Worm (Caenorhabditis elegans) whole organism, midembryonic: ENCODE data around the gene C37E2.3.

ENCODE experiments used
- T22C8.4 ChIP-seq: fragments of 200-800 bp; sonication (Bioruptor generic); IDR thresholded peaks from 2 replicates; pipeline ENCODE4 v1.3.6; 2022; ENCODE audit warnings: missing genetic modification characterization, missing compliant biosample characterization
- cog-1 ChIP-seq: sonication (generic microtip); optimal IDR thresholded peaks from 2 replicates; lab custom pipeline; 2016; ENCODE audit warnings: missing genetic modification characterization, missing compliant biosample characterization
- flt-1 ChIP-seq: fragments of 200-800 bp; sonication (Bioruptor generic); IDR thresholded peaks from 2 replicates; pipeline ENCODE4 v1.3.6; 2022; ENCODE audit warnings: missing genetic modification characterization, missing compliant biosample characterization
- klf-2 ChIP-seq: fragments of 200-800 bp; sonication (Bioruptor generic); conservative IDR thresholded peaks from 2 replicates; pipeline ENCODE4 v1.3.6; 2022; ENCODE audit warnings: missing genetic modification reagents, missing genetic modification characterization, missing compliant biosample characterization
- med-1 ChIP-seq: sonication (generic microtip); optimal IDR thresholded peaks from 2 replicates; lab custom pipeline; 2017; ENCODE audit warnings: missing genetic modification characterization, mild to moderate bottlenecking, missing compliant biosample characterization, antibody characterized with exemption, missing genetic modification reagents; ENCODE audit not compliant: insufficient read depth
- ref-1 ChIP-seq: fragments of 200-800 bp; sonication (Bioruptor generic); conservative IDR thresholded peaks from 2 replicates; pipeline ENCODE4 v1.3.6; 2022; ENCODE audit warnings: missing genetic modification reagents, missing genetic modification characterization, missing compliant biosample characterization
- tab-1 ChIP-seq: fragments of 200-800 bp; sonication (Bioruptor generic); IDR thresholded peaks from 2 replicates; pipeline ENCODE4 v1.3.6; 2022; ENCODE audit warnings: missing genetic modification characterization, missing compliant biosample characterization
- ztf-23 ChIP-seq: fragments of 200-800 bp; sonication (Bioruptor generic); IDR thresholded peaks from 2 replicates; pipeline ENCODE4 v1.3.6; 2022; ENCODE audit warnings: missing genetic modification reagents, missing genetic modification characterization, missing compliant biosample characterization
- ztf-29 ChIP-seq: fragments of 200-800 bp; sonication (Bioruptor generic); IDR thresholded peaks from 2 replicates; pipeline ENCODE4 v1.3.6; 2022; ENCODE audit warnings: missing genetic modification reagents, missing genetic modification characterization, missing compliant biosample characterization

C37E2.3 gene

DNA sequence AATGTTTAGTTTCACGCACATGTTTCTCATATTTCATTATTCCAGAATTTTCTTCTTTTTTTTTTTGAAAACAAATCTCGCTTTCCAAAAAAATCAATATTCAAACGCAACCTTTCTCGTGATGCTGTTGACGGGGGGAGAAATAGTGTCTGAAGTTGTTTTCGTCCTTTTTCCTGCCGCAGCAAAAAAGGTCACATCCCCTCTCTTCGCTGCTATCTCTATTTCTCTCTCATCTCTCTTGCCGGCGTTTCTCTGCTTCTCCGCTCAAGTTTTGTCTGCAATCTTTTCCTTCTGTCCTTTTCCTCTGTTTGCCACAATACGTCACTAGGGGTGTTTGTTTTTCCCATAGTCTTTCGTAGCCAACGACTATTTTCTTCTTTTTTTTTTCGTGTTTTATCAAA is 33.5 kb upstream of the C37E2.3 start:
- TF ChIP-seq tab-1 (GFP tag; lab: Robert Waterston, UW) (peak; percentile 28; the same call in 1 of the 2 replicates), cog-1 (peak; percentile 14), ztf-23 (GFP tag; lab: Robert Waterston, UW) (no peak)

DNA sequence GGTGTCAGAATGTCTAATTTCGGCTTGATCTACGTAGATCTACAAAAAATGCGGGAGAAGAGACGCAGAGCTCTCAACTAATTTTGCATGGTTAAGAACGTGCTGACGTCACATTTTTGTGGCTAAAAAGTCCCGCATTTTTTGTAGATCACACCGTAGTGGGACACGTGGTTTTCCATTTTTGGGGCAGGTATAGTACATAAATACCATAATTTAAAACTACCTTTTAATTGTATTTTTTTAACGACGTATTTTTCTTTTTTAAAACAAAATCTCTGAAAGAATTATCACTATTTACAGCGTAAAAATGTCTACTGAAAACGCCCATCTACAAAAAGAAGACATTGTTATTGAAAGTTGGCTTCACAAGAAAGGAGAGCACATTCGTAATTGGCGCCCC is 32.9 kb upstream of the C37E2.3 start, which contains the start of gene akt-2:
Gene akt-2 (plus strand): TSS at position 301 of the 400 bp plus-strand sequence.
- no peak for TF ChIP-seq ref-1
- no peak for TF ChIP-seq klf-2 (GFP tag; lab: Robert Waterston, UW)
- no peak for TF ChIP-seq med-1 (GFP tag; lab: Kevin White, UChicago)
- no peak for TF ChIP-seq tab-1 (GFP tag; lab: Robert Waterston, UW)
- TF ChIP-seq ztf-29 (GFP tag; lab: Robert Waterston, UW), result no peak
- TF ChIP-seq flt-1 (GFP tag; lab: Robert Waterston, UW), result no peak
- TF ChIP-seq T22C8.4, result no peak
- TF ChIP-seq ztf-23 (GFP tag; lab: Robert Waterston, UW), result no peak
- no peak for TF ChIP-seq cog-1

DNA sequence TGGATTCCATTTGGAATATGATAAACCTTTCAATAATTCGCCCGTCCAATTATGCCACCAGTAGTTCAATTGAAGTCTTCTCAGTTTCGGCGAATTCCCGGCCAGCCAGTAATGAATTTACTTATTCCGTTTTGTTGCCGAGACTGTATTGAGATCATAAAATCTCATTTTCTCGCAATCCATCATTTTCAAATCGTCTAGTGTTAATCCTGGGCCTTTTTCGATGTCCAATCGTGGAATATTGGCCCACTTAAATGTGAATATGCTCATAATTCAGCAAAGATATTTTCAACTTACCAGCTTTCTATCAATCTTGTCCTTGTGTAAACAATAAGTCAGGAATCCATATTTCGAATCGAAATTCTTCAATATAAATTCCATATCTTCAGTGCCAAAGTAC is 27.6 kb upstream of the C37E2.3 start:
- TF ChIP-seq flt-1 (GFP tag; lab: Robert Waterston, UW), result no peak
- TF ChIP-seq ref-1, result no peak
- no peak for TF ChIP-seq ztf-29 (GFP tag; lab: Robert Waterston, UW)
- TF ChIP-seq tab-1 (GFP tag; lab: Robert Waterston, UW), result no peak
- no peak for TF ChIP-seq T22C8.4
- TF ChIP-seq cog-1, result no peak
- no peak for TF ChIP-seq ztf-23 (GFP tag; lab: Robert Waterston, UW)
- no peak for TF ChIP-seq med-1 (GFP tag; lab: Kevin White, UChicago)

- no peak for TF ChIP-seq cog-1
- TF ChIP-seq med-1 (GFP tag; lab: Kevin White, UChicago), result no peak
- no peak for TF ChIP-seq klf-2 (GFP tag; lab: Robert Waterston, UW)
- TF ChIP-seq flt-1 (GFP tag; lab: Robert Waterston, UW), result no peak
- no peak for TF ChIP-seq T22C8.4
- no peak for TF ChIP-seq ztf-29 (GFP tag; lab: Robert Waterston, UW)
- no peak for TF ChIP-seq ztf-23 (GFP tag; lab: Robert Waterston, UW)
- TF ChIP-seq tab-1 (GFP tag; lab: Robert Waterston, UW), result no peak
- TF ChIP-seq ref-1, result no peak
Measured at ce11 chrX:14156913-14157312, 23.3 kb upstream of the C37E2.3 start, which contains the start of gene ceh-90. Gene ceh-90 (minus strand): TSS chrX:14157013.

- TF ChIP-seq tab-1 (GFP tag; lab: Robert Waterston, UW) (no peak), ztf-29 (GFP tag; lab: Robert Waterston, UW) (no peak), ref-1 (no peak), T22C8.4 (no peak), flt-1 (GFP tag; lab: Robert Waterston, UW) (no peak), cog-1 (no peak), med-1 (GFP tag; lab: Kevin White, UChicago) (no peak), ztf-23 (GFP tag; lab: Robert Waterston, UW) (no peak), klf-2 (GFP tag; lab: Robert Waterston, UW) (no peak)
Measured at ce11 chrX:14161684-14162347, 18.4 kb upstream of the C37E2.3 start, which contains the start of gene lgc-25. Gene lgc-25 (minus strand): TSS chrX:14161734.

DNA sequence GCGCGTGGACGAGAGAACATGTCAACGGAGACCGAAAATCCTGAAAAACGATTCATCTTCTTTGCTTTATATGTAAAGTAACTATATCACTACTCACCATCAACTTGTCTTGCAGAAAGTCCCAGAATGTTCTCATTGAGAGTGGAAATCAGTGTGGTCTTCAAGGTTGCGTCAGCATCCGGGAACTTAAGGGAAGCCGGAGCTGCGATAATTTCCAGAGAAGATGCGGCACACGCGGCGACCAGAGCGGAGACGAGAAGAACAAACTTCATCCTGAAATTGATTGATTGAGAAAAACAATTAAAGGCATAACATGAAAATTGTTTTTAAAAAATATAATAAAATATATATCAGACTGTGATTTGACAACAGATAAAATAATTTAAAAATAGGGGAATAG is 16.0 kb upstream of the C37E2.3 start, which contains the start of gene vha-20:
Gene vha-20 (minus strand): TSS at position 273 of the 400 bp plus-strand sequence.
- no peak for TF ChIP-seq ztf-23 (GFP tag; lab: Robert Waterston, UW)

ce11 chrX:14165156-14165555 is 15.1 kb upstream of the C37E2.3 start:
- no peak for TF ChIP-seq cog-1
- TF ChIP-seq ref-1, result no peak
- TF ChIP-seq klf-2 (GFP tag; lab: Robert Waterston, UW), result no peak
- TF ChIP-seq ztf-23 (GFP tag; lab: Robert Waterston, UW), result no peak
- no peak for TF ChIP-seq med-1 (GFP tag; lab: Kevin White, UChicago)
- no peak for TF ChIP-seq T22C8.4
- TF ChIP-seq flt-1 (GFP tag; lab: Robert Waterston, UW), result no peak
- no peak for TF ChIP-seq tab-1 (GFP tag; lab: Robert Waterston, UW)
- TF ChIP-seq ztf-29 (GFP tag; lab: Robert Waterston, UW), result no peak

DNA sequence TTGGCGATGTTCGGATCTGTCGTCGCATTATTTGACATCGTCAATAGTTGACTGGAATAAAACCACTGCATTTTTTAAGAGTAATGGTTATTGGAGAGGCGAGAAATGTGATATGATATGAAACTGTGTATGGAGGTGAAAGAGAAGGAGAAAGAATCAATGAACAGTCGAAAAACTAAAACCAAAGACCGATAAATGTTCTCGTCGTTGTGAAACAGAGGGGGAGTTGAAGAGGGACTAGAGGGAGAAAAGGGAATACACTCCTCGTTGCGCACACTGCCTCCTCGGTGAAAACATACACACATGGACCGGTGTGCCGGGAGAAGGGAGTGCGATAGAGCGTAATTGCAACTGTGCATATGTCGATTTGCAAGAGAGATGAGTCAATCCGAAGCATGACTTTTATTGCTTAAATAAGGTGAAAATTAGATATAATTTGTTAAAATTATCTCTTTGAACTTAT is 10.7 kb upstream of the C37E2.3 start, which contains the start of gene sym-4:
Gene sym-4 (minus strand): TSS at position 51 of the 463 bp plus-strand sequence.
- TF ChIP-seq klf-2 (GFP tag; lab: Robert Waterston, UW) (no peak), med-1 (GFP tag; lab: Kevin White, UChicago) (no peak), ztf-23 (GFP tag; lab: Robert Waterston, UW) (0 out of 2 replicates have a peak, but pooled peaks have one; percentile 38), ztf-29 (GFP tag; lab: Robert Waterston, UW) (no peak), cog-1 (peak; percentile 65), flt-1 (GFP tag; lab: Robert Waterston, UW) (0 out of 2 replicates have a peak, but pooled peaks have one; percentile 37), ref-1 (no peak), tab-1 (GFP tag; lab: Robert Waterston, UW) (no peak), T22C8.4 (no peak)

DNA sequence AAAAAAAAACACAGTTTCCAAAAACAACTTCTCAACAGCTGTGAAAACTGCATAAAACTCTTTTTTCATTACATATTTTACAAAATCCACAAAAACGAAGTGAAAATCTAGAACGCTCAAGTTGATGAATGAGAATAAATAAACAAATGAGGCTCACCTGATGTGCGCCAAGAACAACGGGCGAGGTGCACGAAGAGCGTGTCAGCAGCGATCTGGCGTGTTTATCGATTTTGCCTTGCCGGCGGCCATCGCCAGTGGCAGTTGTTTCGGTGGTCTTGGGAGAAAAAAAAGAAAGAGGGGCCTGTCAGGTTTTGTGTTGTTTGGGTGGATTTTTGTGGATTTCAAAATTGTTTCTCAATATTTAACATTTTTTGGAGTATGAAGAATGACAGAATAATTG is 6.4 kb upstream of the C37E2.3 start, which contains the start of gene idhb-1:
Gene idhb-1 (minus strand): TSS at position 214 of the 400 bp plus-strand sequence.
- TF ChIP-seq tab-1 (GFP tag; lab: Robert Waterston, UW) (no peak), ztf-23 (GFP tag; lab: Robert Waterston, UW) (0 out of 2 replicates have a peak, but pooled peaks have one; percentile 36), flt-1 (GFP tag; lab: Robert Waterston, UW) (peak; percentile 58; the same call in 1 of the 2 replicates), med-1 (GFP tag; lab: Kevin White, UChicago) (no peak), ref-1 (no peak), cog-1 (peak; percentile 28), klf-2 (GFP tag; lab: Robert Waterston, UW) (no peak), T22C8.4 (peak; percentile 84), ztf-29 (GFP tag; lab: Robert Waterston, UW) (no peak)
